Fruit fly (Drosophila melanogaster) whole organism, adult: Measurements from ENCODE around the gene Corp.

ENCODE experiments used
- CG11617 ChIP-seq: fragments of 200-800 bp; sonication (Bioruptor generic); optimal IDR thresholded peaks from 2 replicates; lab custom pipeline; 2017; ENCODE audit warnings: mild to moderate bottlenecking, missing biosample characterization, missing genetic modification reagents, missing genetic modification characterization
- CG12768 ChIP-seq: fragments of 200-800 bp; sonication (Bioruptor generic); optimal IDR thresholded peaks from 2 replicates; lab custom pipeline; 2017; ENCODE audit warnings: missing biosample characterization, missing genetic modification characterization, mild to moderate bottlenecking, moderate library complexity, missing genetic modification reagents
- CG7101 ChIP-seq: fragments of 200-800 bp; sonication (Bioruptor generic); optimal IDR thresholded peaks from 2 replicates; lab custom pipeline; 2018; ENCODE audit warnings: missing biosample characterization, mild to moderate bottlenecking, missing genetic modification characterization, moderate library complexity
- Crg-1 ChIP-seq: fragments of 200-800 bp; sonication (Bioruptor generic); optimal IDR thresholded peaks from 2 replicates; lab custom pipeline; 2016; ENCODE audit warnings: missing biosample characterization, missing genetic modification characterization
- Hr96 ChIP-seq: fragments of 200-800 bp; sonication (Bioruptor generic); optimal IDR thresholded peaks from 2 replicates; lab custom pipeline; 2016; ENCODE audit warnings: missing biosample characterization, missing genetic modification characterization
- bab1 ChIP-seq: fragments of 200-800 bp; sonication (Bioruptor generic); optimal IDR thresholded peaks from 3 replicates; lab custom pipeline; 2019; ENCODE audit warnings: missing biosample characterization, mild to moderate bottlenecking, missing genetic modification characterization, moderate library complexity
- cic ChIP-seq: fragments of 200-800 bp; sonication (Bioruptor generic); optimal IDR thresholded peaks from 2 replicates; lab custom pipeline; 2017; ENCODE audit warnings: missing biosample characterization, mild to moderate bottlenecking, missing genetic modification characterization, moderate library complexity
- cnc ChIP-seq, 2 experiments: fragments of >200 bp; optimal IDR thresholded peaks; 2 replicates each; lab custom pipeline; 2017
- kay ChIP-seq: fragments of 200-800 bp; sonication (Bioruptor generic); peaks from one replicate; lab custom pipeline; 2016; ENCODE audit warnings: missing biosample characterization, missing genetic modification characterization, borderline replicate concordance
- tj ChIP-seq: fragments of 200-800 bp; sonication (Bioruptor generic); optimal IDR thresholded peaks from 3 replicates; lab custom pipeline; 2017; ENCODE audit warnings: missing biosample characterization, mild to moderate bottlenecking, missing genetic modification characterization, moderate library complexity
- toe ChIP-seq: fragments of 200-800 bp; sonication (Bioruptor generic); optimal IDR thresholded peaks from 2 replicates; lab custom pipeline; 2016; ENCODE audit warnings: missing biosample characterization, missing genetic modification characterization

DNA sequence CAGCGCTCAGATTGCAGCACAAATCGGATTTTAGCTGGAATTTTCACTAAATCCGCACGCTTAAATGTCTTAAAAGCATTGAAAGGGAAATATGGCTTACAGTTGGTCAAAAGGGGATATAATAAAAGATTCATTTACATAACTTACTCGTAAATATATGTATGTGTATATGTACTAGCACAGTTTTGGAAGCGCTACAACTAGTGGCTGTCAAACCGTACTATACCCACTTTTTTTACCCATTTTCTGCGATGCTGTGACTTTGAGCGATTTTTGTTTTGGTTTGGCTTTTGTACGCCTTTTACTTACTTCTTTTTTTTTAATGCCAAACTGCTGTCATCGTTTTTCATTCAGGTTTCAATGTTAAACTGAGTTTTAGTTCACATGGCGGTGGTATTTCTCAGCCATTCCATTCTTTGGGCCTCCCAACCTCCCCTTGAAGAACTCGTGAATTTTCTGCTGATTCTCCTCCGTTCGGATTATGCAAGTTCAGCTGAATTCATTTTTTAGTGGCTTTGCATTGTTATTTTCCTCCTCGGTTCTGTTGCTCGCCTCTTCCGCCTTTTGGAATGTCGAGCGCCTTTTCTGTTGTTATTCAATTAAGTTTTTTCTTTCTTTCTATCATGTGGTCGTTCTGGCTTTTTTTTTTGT lies 37.2 kb downstream of the Corp start:
- TF ChIP-seq CG11617 (GFP tag; lab: Kevin White, UChicago): no peak
- TF ChIP-seq cnc (optimal IDR thresholded peaks at IDR 0.05; lab: Kevin White, UChicago): no peak
- no peak for TF ChIP-seq kay (GFP tag; lab: Kevin White, UChicago)
- TF ChIP-seq CG7101 (tag; lab: Kevin White, UChicago): no peak
- no peak for TF ChIP-seq toe (GFP tag; lab: Kevin White, UChicago)
- TF ChIP-seq bab1 (GFP tag; lab: Kevin White, UChicago): no peak
- TF ChIP-seq CG12768: no peak
- TF ChIP-seq Crg-1 (GFP tag; lab: Kevin White, UChicago): no peak
- peak; percentile 100 for TF ChIP-seq tj (GFP tag; lab: Kevin White, UChicago)
- TF ChIP-seq Hr96: no peak
- no peak for TF ChIP-seq cic (GFP tag; lab: Kevin White, UChicago)
